Fruit fly (Drosophila melanogaster) whole organism, wandering third instar larva: ENCODE data around the gene CG32228.

Experiments
- Abd-B ChIP-seq: fragments of >200 bp; optimal IDR thresholded peaks from 2 replicates; lab custom pipeline; 2017; ENCODE audit warnings: missing biosample characterization, missing genetic modification characterization
- CG32264 ChIP-seq: fragments of 200-800 bp; sonication (Bioruptor generic); optimal IDR thresholded peaks from 2 replicates; lab custom pipeline; 2016; ENCODE audit warnings: missing biosample characterization, missing genetic modification characterization
- CG9705 ChIP-seq: fragments of 200-800 bp; sonication (Bioruptor generic); optimal IDR thresholded peaks from 2 replicates; lab custom pipeline; 2018; ENCODE audit warnings: missing biosample characterization, mild to moderate bottlenecking, missing genetic modification characterization
- CrebA ChIP-seq: fragments of 200-800 bp; sonication (Bioruptor generic); optimal IDR thresholded peaks from 2 replicates; lab custom pipeline; 2016; ENCODE audit warnings: missing biosample characterization, mild to moderate bottlenecking, missing genetic modification characterization, borderline replicate concordance
- Dfd ChIP-seq: fragments of >200 bp; optimal IDR thresholded peaks from 2 replicates; lab custom pipeline; 2017; ENCODE audit warnings: missing biosample characterization, missing genetic modification characterization
- GATAd ChIP-seq: sonication (Bioruptor generic); optimal IDR thresholded peaks from 2 replicates; lab custom pipeline; 2016; ENCODE audit warnings: missing biosample characterization, missing genetic modification characterization
- HLH106 ChIP-seq: fragments of 200-800 bp; optimal IDR thresholded peaks from 3 replicates; lab custom pipeline; 2019; ENCODE audit warnings: missing biosample characterization, mild to moderate bottlenecking, missing genetic modification characterization, moderate library complexity
- Hnf4 ChIP-seq: fragments of 200-800 bp; sonication (Bioruptor generic); optimal IDR thresholded peaks from 2 replicates; lab custom pipeline; 2016; ENCODE audit warnings: missing biosample characterization, mild to moderate bottlenecking, missing genetic modification characterization
- Hr78 ChIP-seq: fragments of >200 bp; optimal IDR thresholded peaks from 2 replicates; lab custom pipeline; 2017; ENCODE audit warnings: missing biosample characterization, missing genetic modification characterization
- Hr83 ChIP-seq: fragments of 200-300 bp; sonication (Bioruptor generic); optimal IDR thresholded peaks from 2 replicates; lab custom pipeline; 2016; ENCODE audit warnings: missing biosample characterization, mild to moderate bottlenecking, missing genetic modification characterization, moderate library complexity; ENCODE audit not compliant: poor library complexity, severe bottlenecking
- Jra ChIP-seq: sonication (Bioruptor generic); optimal IDR thresholded peaks from 2 replicates; lab custom pipeline; 2016; ENCODE audit warnings: missing biosample characterization, missing genetic modification characterization
- Mio ChIP-seq: sonication (Bioruptor generic); optimal IDR thresholded peaks from 2 replicates; lab custom pipeline; 2016; ENCODE audit warnings: missing biosample characterization, missing genetic modification characterization
- Myc ChIP-seq: fragments of >200 bp; optimal IDR thresholded peaks from 2 replicates; lab custom pipeline; 2017
- N ChIP-seq: fragments of >200 bp; optimal IDR thresholded peaks from 2 replicates; lab custom pipeline; 2018; ENCODE audit warnings: missing biosample characterization, missing external identifiers, missing genetic modification characterization
- OdsH ChIP-seq: fragments of 200-800 bp; sonication (Bioruptor generic); optimal IDR thresholded peaks from 2 replicates; lab custom pipeline; 2016; ENCODE audit warnings: missing biosample characterization, mild to moderate bottlenecking, missing genetic modification characterization
- Rel ChIP-seq, 2 experiments: fragments of 200-800 bp; sonication (Bioruptor generic) in 1 of 2; optimal IDR thresholded peaks; 2 replicates in 1 of 2; 3 replicates in 1 of 2; lab custom pipeline; 2016 to 2019; ENCODE audit warnings: mild to moderate bottlenecking in 2 of 2, missing biosample characterization in 2 of 2, missing genetic modification characterization in 2 of 2, moderate library complexity in 1 of 2
- Sp1 ChIP-seq: fragments of 200-800 bp; sonication (Bioruptor generic); optimal IDR thresholded peaks from 3 replicates; lab custom pipeline; 2019; ENCODE audit warnings: missing biosample characterization, mild to moderate bottlenecking, missing genetic modification characterization, moderate library complexity
- Vsx2 ChIP-seq: fragments of 200-300, 225-300 bp; sonication (Bioruptor generic); optimal IDR thresholded peaks from 2 replicates; lab custom pipeline; 2018; ENCODE audit warnings: missing biosample characterization, missing genetic modification characterization; ENCODE audit not compliant: partially characterized antibody
- br ChIP-seq: fragments of 200-800 bp; sonication (Bioruptor generic); optimal IDR thresholded peaks from 2 replicates; lab custom pipeline; 2016; ENCODE audit warnings: missing biosample characterization, missing genetic modification characterization
- brk ChIP-seq: fragments of 200-800 bp; sonication (Bioruptor generic); optimal IDR thresholded peaks from 2 replicates; lab custom pipeline; 2016; ENCODE audit warnings: missing biosample characterization, mild to moderate bottlenecking, missing genetic modification characterization
- dmrt93B ChIP-seq: fragments of 200-800 bp; sonication (Bioruptor generic); optimal IDR thresholded peaks from 2 replicates; lab custom pipeline; 2018; ENCODE audit warnings: missing biosample characterization, mild to moderate bottlenecking, missing genetic modification characterization
- ey ChIP-seq: fragments of 200-800 bp; sonication (Bioruptor generic); optimal IDR thresholded peaks from 2 replicates; lab custom pipeline; 2016; ENCODE audit warnings: missing biosample characterization, missing genetic modification characterization
- foxo ChIP-seq, 2 experiments: fragments of 200-800 bp; sonication (Bioruptor generic); optimal IDR thresholded peaks; 2 replicates in 1 of 2; 3 replicates in 1 of 2; lab custom pipeline; 2016 to 2017; ENCODE audit warnings: missing biosample characterization in 2 of 2, missing genetic modification characterization in 2 of 2
- fru ChIP-seq: fragments of 200-800 bp; sonication (Bioruptor generic); optimal IDR thresholded peaks from 3 replicates; lab custom pipeline; 2016; ENCODE audit warnings: missing biosample characterization, mild to moderate bottlenecking, missing genetic modification characterization
- h ChIP-seq: fragments of 200-800 bp; sonication (Bioruptor generic); optimal IDR thresholded peaks from 3 replicates; lab custom pipeline; 2016; ENCODE audit warnings: missing biosample characterization, mild to moderate bottlenecking, missing genetic modification characterization
- jim ChIP-seq: fragments of 175-275, 200-325 bp; sonication (Bioruptor generic); optimal IDR thresholded peaks from 2 replicates; lab custom pipeline; 2016; ENCODE audit warnings: missing biosample characterization, mild to moderate bottlenecking, missing genetic modification characterization
- pan ChIP-seq: fragments of >200 bp; optimal IDR thresholded peaks from 2 replicates; lab custom pipeline; 2017
- psq ChIP-seq: fragments of 200-800 bp; sonication (Bioruptor generic); optimal IDR thresholded peaks from 3 replicates; lab custom pipeline; 2017; ENCODE audit warnings: missing biosample characterization, mild to moderate bottlenecking, missing genetic modification characterization, moderate library complexity
- rgr ChIP-seq: fragments of 200-800 bp; sonication (Bioruptor generic); optimal IDR thresholded peaks from 3 replicates; lab custom pipeline; 2016; ENCODE audit warnings: missing biosample characterization, mild to moderate bottlenecking, missing genetic modification characterization
- sage ChIP-seq: fragments of 200-800 bp; sonication (Bioruptor generic); optimal IDR thresholded peaks from 2 replicates; lab custom pipeline; 2016; ENCODE audit warnings: missing biosample characterization, mild to moderate bottlenecking, missing genetic modification characterization
- sv ChIP-seq: fragments of 200-800 bp; sonication (Bioruptor generic); optimal IDR thresholded peaks from 3 replicates; lab custom pipeline; 2016; ENCODE audit warnings: missing biosample characterization, missing genetic modification characterization
- tai ChIP-seq: sonication (Bioruptor generic); optimal IDR thresholded peaks from 2 replicates; lab custom pipeline; 2016; ENCODE audit warnings: missing biosample characterization, missing genetic modification characterization
- usp ChIP-seq: fragments of >200 bp; optimal IDR thresholded peaks from 2 replicates; lab custom pipeline; 2017; ENCODE audit warnings: missing biosample characterization, missing genetic modification characterization
- woc ChIP-seq: sonication (Bioruptor generic); optimal IDR thresholded peaks from 2 replicates; lab custom pipeline; 2016; ENCODE audit warnings: missing biosample characterization, mild to moderate bottlenecking, missing genetic modification characterization

CG32228 gene

DNA sequence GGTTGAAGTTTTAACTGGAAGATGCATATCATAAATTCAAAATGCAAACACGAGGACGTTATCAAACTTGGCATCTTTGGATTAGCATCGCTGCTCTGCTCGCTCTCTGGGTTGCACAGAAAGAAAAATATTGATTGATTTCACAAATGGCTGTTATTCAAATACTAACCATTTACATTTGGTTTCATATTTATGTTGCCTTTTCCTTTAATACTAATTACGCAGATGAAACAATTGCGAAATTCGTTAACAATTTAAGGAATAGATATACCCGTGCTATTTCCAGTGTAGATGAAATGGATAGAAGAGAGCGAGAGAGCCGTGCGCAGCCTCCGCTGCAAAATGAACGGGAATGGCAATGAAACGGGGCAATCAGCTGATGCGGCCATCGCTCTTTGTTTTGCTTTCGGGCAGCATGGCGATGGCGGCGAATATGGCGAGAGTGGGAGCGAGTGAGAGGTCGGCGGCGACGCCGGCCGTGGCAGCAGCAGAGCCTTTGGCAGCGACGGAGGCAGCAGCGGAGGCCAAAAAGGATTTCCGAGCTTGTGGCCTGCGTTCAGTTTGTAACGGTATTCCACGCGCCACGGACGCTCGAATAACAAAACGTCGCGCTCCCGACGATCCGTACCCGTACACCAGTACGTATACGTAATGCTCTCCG is 18.0 kb upstream of the CG32228 start, which contains the start of gene rdgC:
Gene rdgC, plus strand, starts transcription at position 568 of the 661 bp plus-strand sequence.
- TF ChIP-seq CrebA (GFP tag; lab: Kevin White, UChicago), result peak; percentile 48
- TF ChIP-seq foxo (GFP tag; optimal IDR thresholded peaks at IDR 0.05; lab: Kevin White, UChicago), result peak; percentile 30 to 93
- TF ChIP-seq psq, result peak; percentile 74
- TF ChIP-seq woc (GFP tag; lab: Kevin White, UChicago), result peak; percentile 68
- peak; percentile 85 for TF ChIP-seq dmrt93B
- peak; percentile 83 for TF ChIP-seq Sp1 (GFP tag; lab: Kevin White, UChicago)
- peak; percentile 32 for TF ChIP-seq Jra (GFP tag; lab: Kevin White, UChicago)
- no peak for TF ChIP-seq jim
- no peak for TF ChIP-seq pan
- TF ChIP-seq fru, result peak; percentile 91
- TF ChIP-seq HLH106 (tag; lab: Kevin White, UChicago), result peak; percentile 93
- no peak for TF ChIP-seq Dfd (GFP tag; lab: Kevin White, UChicago)
- peak; percentile 27 for TF ChIP-seq Mio
- TF ChIP-seq CG9705, result peak; percentile 67
- peak; percentile 90 for TF ChIP-seq rgr (GFP tag; lab: Kevin White, UChicago)
- peak; percentile 6 for TF ChIP-seq Hr83 (GFP tag; lab: Kevin White, UChicago)
- peak; percentile 81 for TF ChIP-seq tai
- TF ChIP-seq sage (GFP tag; lab: Kevin White, UChicago), result peak; percentile 82
- no peak for TF ChIP-seq Abd-B (GFP tag; lab: Kevin White, UChicago)
- peak; percentile 67 for TF ChIP-seq brk
- peak; percentile 91 for TF ChIP-seq ey
- peak; percentile 86 for TF ChIP-seq br (GFP tag; lab: Kevin White, UChicago)
- TF ChIP-seq Hnf4 (GFP tag; lab: Kevin White, UChicago), result peak; percentile 88
- TF ChIP-seq Myc, result no peak
- TF ChIP-seq Hr78, result no peak
- TF ChIP-seq N (GFP tag; lab: Kevin White, UChicago), result no peak
- TF ChIP-seq GATAd, result peak; percentile 42
- TF ChIP-seq h, result peak; percentile 94
- no peak for TF ChIP-seq usp
- TF ChIP-seq sv (GFP tag; lab: Kevin White, UChicago), result peak; percentile 82
- no peak for TF ChIP-seq Vsx2 (GFP tag; lab: Kevin White, UChicago)
- peak; percentile 83 for TF ChIP-seq CG32264 (GFP tag; lab: Kevin White, UChicago)
- TF ChIP-seq Rel (GFP tag; optimal IDR thresholded peaks at IDR 0.05; lab: Kevin White, UChicago), result no peak
- TF ChIP-seq Rel (tag; optimal IDR thresholded peaks at IDR 0.05; lab: Kevin White, UChicago), result peak; percentile 54
- peak; percentile 85 for TF ChIP-seq OdsH (GFP tag; lab: Kevin White, UChicago)

DNA sequence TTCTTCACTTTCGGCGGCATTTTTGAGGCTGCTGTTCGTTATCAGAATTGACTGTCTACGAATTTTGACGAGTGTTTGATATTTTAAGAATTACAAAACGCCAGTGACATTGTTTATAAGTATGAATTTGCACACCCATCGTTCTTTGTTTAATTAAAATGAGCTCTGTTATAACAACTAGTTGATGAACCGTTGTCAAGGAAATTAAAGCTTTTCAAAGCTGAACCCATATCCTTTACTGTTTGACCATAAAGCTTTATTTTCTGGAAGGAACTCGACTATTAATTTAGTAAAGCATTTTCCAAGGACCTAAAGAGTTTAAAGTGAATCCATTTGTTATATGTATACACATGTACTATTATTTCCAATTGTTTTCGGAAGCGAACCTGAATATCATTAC is 9.6 kb downstream of the CG32228 start, which contains the start of gene CG17122:
Gene CG17122, minus strand, starts transcription at position 101 of the 400 bp plus-strand sequence.
- no peak for TF ChIP-seq rgr (GFP tag; lab: Kevin White, UChicago)

DNA sequence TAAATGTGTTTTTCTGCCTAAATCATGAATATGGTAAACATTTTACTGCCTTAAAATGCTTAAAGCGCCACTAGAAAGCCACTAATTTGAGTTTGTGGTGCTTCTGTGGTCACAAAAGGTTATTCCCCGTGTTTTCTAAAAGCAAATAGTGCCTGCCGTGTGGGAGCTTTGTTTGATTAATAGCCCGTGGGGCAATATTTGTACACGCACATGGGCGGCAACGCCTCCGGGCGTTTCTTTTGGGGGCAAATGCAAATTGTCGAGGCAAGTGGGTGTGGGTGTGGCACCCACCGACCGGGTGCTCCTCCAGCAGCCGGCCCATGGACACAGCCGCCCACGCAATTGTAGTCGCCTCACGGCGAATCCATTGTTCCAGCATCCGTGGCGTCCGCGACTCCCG is 10.3 kb downstream of the CG32228 start:
- TF ChIP-seq psq (no peak), CG9705 (no peak), sv (GFP tag; lab: Kevin White, UChicago) (no peak), usp (no peak), br (GFP tag; lab: Kevin White, UChicago) (no peak), CrebA (GFP tag; lab: Kevin White, UChicago) (no peak), rgr (GFP tag; lab: Kevin White, UChicago) (no peak), Hnf4 (GFP tag; lab: Kevin White, UChicago) (no peak), Jra (GFP tag; lab: Kevin White, UChicago) (no peak), HLH106 (tag; lab: Kevin White, UChicago) (no peak)

DNA sequence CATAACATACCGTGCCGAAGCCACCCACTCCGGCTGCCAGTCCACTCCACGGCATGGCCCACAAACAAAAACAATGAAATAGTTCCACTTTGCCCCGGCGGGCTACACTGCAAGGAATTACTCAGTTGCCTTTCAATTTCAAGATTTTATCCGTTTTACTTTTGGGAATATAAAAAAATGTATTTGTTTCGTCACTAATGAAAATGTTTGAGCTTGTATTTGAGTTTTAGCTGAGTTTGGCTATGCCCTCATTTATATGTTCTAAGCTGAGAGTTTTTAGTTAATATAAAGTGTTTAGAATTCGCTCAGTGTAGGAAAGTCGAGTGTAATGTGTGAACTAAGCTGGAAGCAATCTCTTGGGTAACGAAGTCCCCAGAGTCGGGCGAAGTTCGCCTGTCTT is 11.0 kb downstream of the CG32228 start:
- TF ChIP-seq Abd-B (GFP tag; lab: Kevin White, UChicago) (no peak), Dfd (GFP tag; lab: Kevin White, UChicago) (no peak), Vsx2 (GFP tag; lab: Kevin White, UChicago) (no peak), Sp1 (GFP tag; lab: Kevin White, UChicago) (no peak), Jra (GFP tag; lab: Kevin White, UChicago) (no peak)
